Fruit fly (Drosophila melanogaster): ENCODE results near the gene alpha-Est4.

The alpha-Est4 gene

dm6 chr3R:7492099-7492498 is 46.3 kb downstream of the alpha-Est4 start (continued):
- TF ChIP-seq unc-4 (GFP tag; IDR thresholded peaks at IDR 0.05; ENCODE audit: partially characterized antibody) (no peak), CG32772 (GFP tag; IDR thresholded peaks at IDR 0.05) (0 out of 2 replicates have a peak, but pooled peaks have one; percentile 15), run (tag; optimal IDR thresholded peaks at IDR 0.05) (no peak), Fer1 (GFP tag; optimal IDR thresholded peaks at IDR 0.05) (no peak), wor (GFP tag; IDR thresholded peaks at IDR 0.05) (no peak), hb (GFP tag; IDR thresholded peaks at IDR 0.05; ENCODE audit: partially characterized antibody) (peak; percentile 71; the same call in 2 of the 3 replicates), lola (GFP tag; optimal IDR thresholded peaks at IDR 0.05) (no peak), Tbp (GFP tag; optimal IDR thresholded peaks at IDR 0.05) (no peak), Hand (GFP tag; optimal IDR thresholded peaks at IDR 0.05) (no peak), CG18476 (GFP tag; optimal IDR thresholded peaks at IDR 0.05) (peak; percentile 13), CG13287 (GFP tag; IDR thresholded peaks at IDR 0.05; ENCODE audit: partially characterized antibody) (peak; percentile 48; the same call in 1 of the 2 replicates), eyg (GFP tag; optimal IDR thresholded peaks at IDR 0.05) (no peak), CG9215 (GFP tag; IDR thresholded peaks at IDR 0.05) (no peak), CG4730 (GFP tag; IDR thresholded peaks at IDR 0.05) (no peak), CG18764 (GFP tag; optimal IDR thresholded peaks at IDR 0.05) (no peak), CG3281 (GFP tag; optimal IDR thresholded peaks at IDR 0.05) (no peak), sima (GFP tag; optimal IDR thresholded peaks at IDR 0.05) (no peak), Adf1 (GFP tag; IDR thresholded peaks at IDR 0.05) (no peak), CG11398 (GFP tag; optimal IDR thresholded peaks at IDR 0.05) (no peak), CG9817 (tag; optimal IDR thresholded peaks at IDR 0.05) (no peak), Dbx (GFP tag; IDR thresholded peaks at IDR 0.05) (no peak), Neu2 (GFP tag; optimal IDR thresholded peaks at IDR 0.05; ENCODE audit: borderline replicate concordance) (no peak), CG11093 (GFP tag; IDR thresholded peaks at IDR 0.05) (no peak), CG4424 (GFP tag; optimal IDR thresholded peaks at IDR 0.05) (peak; percentile 16), Xrp1 (GFP tag; IDR thresholded peaks at IDR 0.05) (0 out of 2 replicates have a peak, but pooled peaks have one; percentile 4), CG10366 (GFP tag; IDR thresholded peaks at IDR 0.05) (peak; percentile 26; the same call in 1 of the 2 replicates), CG1233 (GFP tag; optimal IDR thresholded peaks at IDR 0.05) (no peak), az2 (GFP tag; optimal IDR thresholded peaks at IDR 0.05) (peak; percentile 8), CG10431 (GFP tag; optimal IDR thresholded peaks at IDR 0.05) (no peak), Asciz (GFP tag; optimal IDR thresholded peaks at IDR 0.05) (no peak), tgo (GFP tag; IDR thresholded peaks at IDR 0.05) (no peak), Ada2b (GFP tag; IDR thresholded peaks at IDR 0.05) (no peak), ssp (GFP tag; IDR thresholded peaks at IDR 0.05) (no peak), eve (GFP tag; optimal IDR thresholded peaks at IDR 0.05) (no peak), maf-S (GFP tag; optimal IDR thresholded peaks at IDR 0.05) (no peak), pnt (GFP tag; optimal IDR thresholded peaks at IDR 0.05) (no peak), sqz (GFP tag; optimal IDR thresholded peaks at IDR 0.05) (no peak), CG17385 (GFP tag; optimal IDR thresholded peaks at IDR 0.05) (no peak), Atf6 (GFP tag; IDR thresholded peaks at IDR 0.05) (0 out of 2 replicates have a peak, but pooled peaks have one; percentile 39), CG13894 (tag; optimal IDR thresholded peaks at IDR 0.05) (peak; percentile 5), gsb-n (tag; optimal IDR thresholded peaks at IDR 0.05) (no peak), ara (GFP tag; IDR thresholded peaks at IDR 0.05) (no peak), trem (tag; optimal IDR thresholded peaks at IDR 0.05) (no peak), D19B (GFP tag; optimal IDR thresholded peaks at IDR 0.05) (peak; percentile 98), Hey (tag; optimal IDR thresholded peaks at IDR 0.05) (no peak), Sox102F (GFP tag; optimal IDR thresholded peaks at IDR 0.05) (peak; percentile 8), CG3847 (GFP tag; IDR thresholded peaks at IDR 0.05) (no peak), Stat92E (GFP tag; optimal IDR thresholded peaks at IDR 0.05) (no peak), Atf3 (GFP tag; optimal IDR thresholded peaks at IDR 0.05) (no peak), CG10959 (GFP tag; IDR thresholded peaks at IDR 0.05) (no peak), CG1024 (GFP tag; IDR thresholded peaks at IDR 0.05) (0 out of 2 replicates have a peak, but pooled peaks have one; percentile 28)

Data from whole organism, embryonic.